Worm (Caenorhabditis elegans): Measurements from ENCODE around the gene Y49F6B.6.

Y49F6B.6 gene

DNA sequence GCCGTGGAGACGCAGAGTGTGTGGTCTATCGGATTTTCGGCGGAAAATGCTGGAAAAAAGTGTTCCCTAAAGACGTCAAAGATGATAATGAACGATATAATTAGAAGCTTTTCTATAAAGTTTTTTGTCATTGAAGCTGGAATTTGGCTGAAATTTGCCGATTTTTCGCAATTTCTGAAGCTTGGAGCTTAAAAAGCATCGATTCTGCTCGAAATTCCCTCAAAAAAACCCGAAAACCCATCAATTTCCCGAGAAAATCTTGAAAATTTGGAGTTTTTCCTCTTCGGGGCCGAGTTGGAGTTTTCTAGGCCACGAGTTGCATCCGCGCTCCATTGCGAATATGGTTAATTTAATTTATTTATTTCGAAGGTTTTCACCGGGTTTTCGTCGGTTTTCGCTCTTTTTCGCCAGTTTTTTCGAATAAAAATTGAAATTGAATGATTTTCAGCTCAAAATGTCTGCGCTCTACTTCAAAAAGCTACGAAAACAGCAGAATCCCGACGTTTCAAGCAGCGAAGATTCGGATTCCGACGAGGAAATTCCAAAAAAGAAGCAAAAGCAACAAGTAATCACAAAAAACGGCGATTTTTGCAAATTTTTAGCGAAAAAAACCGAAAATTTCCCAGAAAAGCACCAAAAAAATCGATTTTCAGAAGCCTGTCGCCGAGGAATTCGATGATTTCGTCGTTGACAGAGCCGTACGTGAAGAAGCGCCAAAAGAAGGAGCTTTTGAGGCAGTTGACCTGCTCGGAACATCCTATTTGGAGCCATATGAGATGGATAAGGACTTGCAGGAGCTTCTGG lies 29.8 kb downstream of the Y49F6B.6 start, which contains the start of the genes col-71 and Y49F6B.2 (continued):
- TF ChIP-seq dmd-6 (GFP tag; IDR thresholded peaks at IDR 0.05) (peak; percentile 45), mdt-29 (GFP tag; IDR thresholded peaks at IDR 0.05) (no peak), T26A8.4 (GFP tag; IDR thresholded peaks at IDR 0.05) (no peak), Y105C5A.15 (GFP tag; IDR thresholded peaks at IDR 0.05) (no peak), dmd-9 (GFP tag; IDR thresholded peaks at IDR 0.05) (peak; percentile 64; the same call in 1 of the 2 replicates), madf-9 (GFP tag; conservative IDR thresholded peaks at IDR 0.05) (peak; percentile 43; the same call in 1 of the 2 replicates), tag-97 (GFP tag; IDR thresholded peaks at IDR 0.05) (no peak), ces-1 (GFP tag; optimal IDR thresholded peaks at IDR 0.05) (peak; percentile 95), R02D3.7 (tag; optimal IDR thresholded peaks at IDR 0.05) (no peak), F26F4.8 (GFP tag; conservative IDR thresholded peaks at IDR 0.05) (no peak), Y48G9A.11 (GFP tag; IDR thresholded peaks at IDR 0.05) (peak; percentile 85), lim-7 (GFP tag; IDR thresholded peaks at IDR 0.05) (no peak), fkh-10 (GFP tag; optimal IDR thresholded peaks at IDR 0.05) (peak; percentile 66), dpl-1 (GFP tag; optimal IDR thresholded peaks at IDR 0.05) (peak; percentile 70), mxl-2 (GFP tag; conservative IDR thresholded peaks at IDR 0.05) (no peak), nhr-111 (GFP tag; optimal IDR thresholded peaks at IDR 0.05) (no peak), zfp-3 (GFP tag; conservative IDR thresholded peaks at IDR 0.05) (peak; percentile 42; the same call in 1 of the 2 replicates), zfp-2 (tag; optimal IDR thresholded peaks at IDR 0.05) (no peak), daf-12 (tag; optimal IDR thresholded peaks at IDR 0.05) (no peak), aly-2 (tag; optimal IDR thresholded peaks at IDR 0.05) (no peak), ZK546.5 (tag; optimal IDR thresholded peaks at IDR 0.05) (no peak), nhr-48 (tag; optimal IDR thresholded peaks at IDR 0.05) (no peak), mes-2 (tag; optimal IDR thresholded peaks at IDR 0.05; ENCODE audit: poor library complexity, severe bottlenecking) (peak; percentile 99), mdl-1 (tag; optimal IDR thresholded peaks at IDR 0.05) (no peak), gei-8 (GFP tag; optimal IDR thresholded peaks at IDR 0.05) (no peak), F37D6.2 (tag; optimal IDR thresholded peaks at IDR 0.05) (peak; percentile 65), saeg-2 (GFP tag; IDR thresholded peaks at IDR 0.05) (no peak), fos-1 (tag; optimal IDR thresholded peaks at IDR 0.05) (no peak), daf-8 (GFP tag; IDR thresholded peaks at IDR 0.05) (no peak), tra-1 (GFP tag; IDR thresholded peaks at IDR 0.05) (no peak), unc-130 (GFP tag; optimal IDR thresholded peaks at IDR 0.05) (peak; percentile 91), ama-1 (optimal IDR thresholded peaks at IDR 0.05) (no peak), skn-1 (tag; optimal IDR thresholded peaks at IDR 0.05) (no peak), nhr-77 (tag; optimal IDR thresholded peaks at IDR 0.05) (peak; percentile 4), madf-5 (GFP tag; IDR thresholded peaks at IDR 0.05) (no peak), lin-38 (GFP tag; IDR thresholded peaks at IDR 0.05) (peak; percentile 98), ceh-44 (GFP tag; IDR thresholded peaks at IDR 0.05) (peak; percentile 48; the same call in 1 of the 2 replicates), egl-27 (tag; optimal IDR thresholded peaks at IDR 0.05) (no peak), zag-1 (tag; optimal IDR thresholded peaks at IDR 0.05) (no peak), snpc-4 (tag; optimal IDR thresholded peaks at IDR 0.05) (no peak), lir-3 (tag; optimal IDR thresholded peaks at IDR 0.05) (no peak), F49E8.2 (tag; optimal IDR thresholded peaks at IDR 0.05; ENCODE audit: borderline replicate concordance) (no peak), ztf-11 (tag; optimal IDR thresholded peaks at IDR 0.05) (no peak), hlh-11 (tag; optimal IDR thresholded peaks at IDR 0.05) (peak; percentile 15), pqm-1 (tag; optimal IDR thresholded peaks at IDR 0.05) (no peak), ceh-28 (tag; optimal IDR thresholded peaks at IDR 0.05) (no peak), dmd-8 (GFP tag; IDR thresholded peaks at IDR 0.05) (no peak), zip-2 (tag; optimal IDR thresholded peaks at IDR 0.05) (no peak), dve-1 (tag; optimal IDR thresholded peaks at IDR 0.05; ENCODE audit: insufficient read depth) (peak; percentile 66), ceh-20 (GFP tag; IDR thresholded peaks at IDR 0.05) (no peak), attf-4 (tag; optimal IDR thresholded peaks at IDR 0.05) (no peak)
